Worm (Caenorhabditis elegans): ENCODE data around the gene T14B4.20.

The T14B4.20 gene

ce11 chrII:6706552-6707091, 10.1 kb upstream of the T14B4.20 start:
- no peak for TF ChIP-seq W03F9.2 (tag; optimal IDR thresholded peaks at IDR 0.05)
- no peak for TF ChIP-seq dao-5 (tag; optimal IDR thresholded peaks at IDR 0.05)
- TF ChIP-seq him-1 (tag; optimal IDR thresholded peaks at IDR 0.05), result no peak

- TF ChIP-seq him-1 (tag; optimal IDR thresholded peaks at IDR 0.05) (no peak), dao-5 (tag; optimal IDR thresholded peaks at IDR 0.05) (no peak), W03F9.2 (tag; optimal IDR thresholded peaks at IDR 0.05) (no peak)
Observed at ce11 chrII:6707496-6708260, 9.0 kb upstream of the T14B4.20 start.

DNA sequence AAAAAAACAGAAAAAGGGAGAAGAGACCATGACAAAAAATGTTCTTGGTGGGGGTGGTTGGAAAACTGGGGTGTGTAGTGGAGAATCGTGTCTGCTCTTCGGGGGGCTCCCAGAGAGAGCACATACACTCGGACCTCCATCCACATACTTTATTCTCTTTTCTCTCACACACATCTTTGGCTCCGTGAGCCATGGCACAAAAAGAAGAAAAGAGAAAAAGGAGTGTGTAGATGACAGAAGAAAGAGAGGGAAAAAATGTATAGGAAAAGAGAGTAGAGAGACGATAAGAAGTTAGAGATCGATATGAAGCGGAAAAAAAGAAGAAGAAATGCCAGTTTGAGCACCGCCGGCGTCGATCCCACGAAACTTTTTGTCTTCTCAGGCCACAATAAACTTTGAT, 7.7 kb upstream of the T14B4.20 start:
- TF ChIP-seq him-1 (tag; optimal IDR thresholded peaks at IDR 0.05), result peak; percentile 56
- TF ChIP-seq dao-5 (tag; optimal IDR thresholded peaks at IDR 0.05), result no peak

DNA sequence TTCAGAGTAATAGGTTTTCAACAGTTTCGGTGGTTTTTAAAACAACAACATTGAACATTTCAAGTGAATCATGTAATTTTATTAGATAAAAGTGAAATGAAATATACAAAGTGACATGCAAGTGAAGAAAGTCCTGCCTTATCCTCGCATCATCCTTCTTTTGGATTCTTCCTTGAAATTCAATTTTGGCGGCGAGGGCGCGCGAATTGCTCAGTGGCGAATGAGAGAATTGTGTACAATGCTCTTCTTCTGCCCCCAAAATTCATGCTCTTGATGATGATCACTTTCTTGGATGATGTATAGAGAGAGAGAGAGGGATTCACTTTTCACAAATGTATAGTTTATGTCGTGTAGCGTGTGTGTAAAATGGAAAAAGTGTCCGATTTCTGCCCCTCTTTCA, 7.0 kb upstream of the T14B4.20 start:
- no peak for TF ChIP-seq him-1 (tag; optimal IDR thresholded peaks at IDR 0.05)
- no peak for TF ChIP-seq dao-5 (tag; optimal IDR thresholded peaks at IDR 0.05)
- TF ChIP-seq W03F9.2 (tag; optimal IDR thresholded peaks at IDR 0.05), result no peak

ce11 chrII:6710596-6710995, 6.1 kb upstream of the T14B4.20 start:
- TF ChIP-seq dao-5 (tag; optimal IDR thresholded peaks at IDR 0.05) (no peak), him-1 (tag; optimal IDR thresholded peaks at IDR 0.05) (no peak)

ce11 chrII:6712177-6712981, 4.3 kb upstream of the T14B4.20 start, which contains the start of the genes dpy-10 and T14B4.19:
Gene dpy-10, minus strand, starts transcription at chrII:6712227.
Gene T14B4.19, minus strand, starts transcription at chrII:6712931.
- TF ChIP-seq him-1 (tag; optimal IDR thresholded peaks at IDR 0.05), result no peak
- no peak for TF ChIP-seq dao-5 (tag; optimal IDR thresholded peaks at IDR 0.05)
- no peak for TF ChIP-seq W03F9.2 (tag; optimal IDR thresholded peaks at IDR 0.05)

DNA sequence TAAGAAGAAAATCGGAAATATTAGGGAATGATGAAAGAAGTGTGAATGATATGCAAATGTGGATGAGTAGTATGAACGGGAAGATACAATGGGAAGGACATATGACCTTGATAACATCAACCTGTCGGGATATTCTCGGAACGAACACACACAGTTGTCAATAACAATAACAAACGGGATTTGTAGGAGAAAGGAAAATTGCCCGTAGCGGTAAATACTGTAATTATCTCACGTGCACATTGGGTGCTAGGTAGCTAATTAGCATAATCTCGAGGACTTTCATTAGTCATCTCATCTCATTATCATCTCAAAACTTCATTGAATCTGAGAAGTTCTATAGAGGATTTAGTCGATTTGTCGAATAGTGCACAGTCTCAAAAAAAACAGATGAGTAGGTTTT, 3.7 kb upstream of the T14B4.20 start:
- TF ChIP-seq W03F9.2 (tag; optimal IDR thresholded peaks at IDR 0.05) (no peak), him-1 (tag; optimal IDR thresholded peaks at IDR 0.05) (no peak), dao-5 (tag; optimal IDR thresholded peaks at IDR 0.05) (no peak)

ce11 chrII:6713832-6714342, 2.8 kb upstream of the T14B4.20 start, which contains the start of gene dpy-2:
Gene dpy-2, plus strand, starts transcription at chrII:6714292.
- no peak for TF ChIP-seq him-1 (tag; optimal IDR thresholded peaks at IDR 0.05)
- TF ChIP-seq W03F9.2 (tag; optimal IDR thresholded peaks at IDR 0.05), result no peak
- TF ChIP-seq dao-5 (tag; optimal IDR thresholded peaks at IDR 0.05), result no peak

ce11 chrII:6715853-6716252, 848 bp upstream of the T14B4.20 start:
- TF ChIP-seq dao-5 (tag; optimal IDR thresholded peaks at IDR 0.05) (no peak), W03F9.2 (tag; optimal IDR thresholded peaks at IDR 0.05) (no peak), him-1 (tag; optimal IDR thresholded peaks at IDR 0.05) (no peak)

- no peak for TF ChIP-seq him-1 (tag; optimal IDR thresholded peaks at IDR 0.05)
- TF ChIP-seq dao-5 (tag; optimal IDR thresholded peaks at IDR 0.05), result no peak
- no peak for TF ChIP-seq W03F9.2 (tag; optimal IDR thresholded peaks at IDR 0.05)
Observed at ce11 chrII:6718221-6718620, 1.5 kb downstream of the T14B4.20 start, which contains the start of gene tsp-10. Gene tsp-10, plus strand, starts transcription at chrII:6718586.

- TF ChIP-seq him-1 (tag; optimal IDR thresholded peaks at IDR 0.05) (peak; percentile 49), W03F9.2 (tag; optimal IDR thresholded peaks at IDR 0.05) (no peak), dao-5 (tag; optimal IDR thresholded peaks at IDR 0.05) (no peak)
Observed at ce11 chrII:6721581-6721980, 4.9 kb downstream of the T14B4.20 start.

ce11 chrII:6726814-6727213, 10.1 kb downstream of the T14B4.20 start:
- no peak for TF ChIP-seq him-1 (tag; optimal IDR thresholded peaks at IDR 0.05)
- TF ChIP-seq W03F9.2 (tag; optimal IDR thresholded peaks at IDR 0.05), result no peak
- no peak for TF ChIP-seq dao-5 (tag; optimal IDR thresholded peaks at IDR 0.05)

DNA sequence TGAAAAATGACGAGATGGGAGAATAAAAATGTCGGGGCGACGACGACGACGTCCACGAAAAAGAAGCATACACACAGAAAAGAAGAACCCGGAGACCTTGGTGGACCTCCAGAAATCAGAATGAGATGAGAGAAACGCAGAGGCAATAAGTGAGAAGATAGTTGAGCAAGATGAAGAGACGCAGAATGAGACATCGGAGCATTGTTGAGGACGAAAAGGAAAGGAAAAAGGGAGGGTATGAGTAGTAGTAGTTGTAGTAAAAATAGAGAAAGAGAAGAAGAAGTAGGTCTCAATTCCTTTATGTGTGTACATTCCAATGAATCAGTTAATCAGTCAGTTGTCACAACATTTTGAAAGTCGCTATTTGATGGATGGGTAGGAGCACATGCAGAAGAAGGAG, 12.6 kb downstream of the T14B4.20 start, which contains the start of gene T14B4.8:
Gene T14B4.8 (minus strand): TSS at position 60 of the 400 bp plus-strand sequence.
- TF ChIP-seq dao-5 (tag; optimal IDR thresholded peaks at IDR 0.05) (no peak), W03F9.2 (tag; optimal IDR thresholded peaks at IDR 0.05) (no peak), him-1 (tag; optimal IDR thresholded peaks at IDR 0.05) (no peak)

DNA sequence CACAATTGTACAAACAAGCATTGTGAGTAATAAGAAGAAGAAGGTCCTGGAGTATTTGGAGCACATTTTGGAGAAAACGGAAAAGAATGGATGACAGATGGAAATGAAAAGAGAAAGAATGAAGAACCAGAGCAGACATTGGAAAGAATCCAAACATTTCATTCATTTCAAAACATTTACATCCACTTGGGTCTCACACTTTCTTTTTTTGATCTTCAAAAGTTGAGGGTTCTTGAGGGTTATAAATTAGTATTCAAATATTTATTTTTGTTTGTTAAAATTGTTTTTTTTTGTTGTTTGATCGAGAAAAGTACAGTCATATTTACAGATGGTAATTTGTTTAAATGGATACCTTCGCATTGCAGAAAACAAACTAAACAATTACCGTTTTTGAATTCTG, 17.0 kb downstream of the T14B4.20 start, which contains the start of gene T14B4.9:
Gene T14B4.9 (minus strand): TSS at position 101 of the 400 bp plus-strand sequence.
- TF ChIP-seq him-1 (tag; optimal IDR thresholded peaks at IDR 0.05) (no peak), W03F9.2 (tag; optimal IDR thresholded peaks at IDR 0.05) (no peak), dao-5 (tag; optimal IDR thresholded peaks at IDR 0.05) (no peak)

All from whole organism, L4/young adult.